Worm (Caenorhabditis elegans) whole organism, late embryonic: ENCODE results near the gene pptr-2.

ENCODE experiments used
- C38D4.7 ChIP-seq: fragments of 200-800 bp; sonication (Bioruptor generic); optimal IDR thresholded peaks from 2 replicates; lab custom pipeline; 2018; ENCODE audit warnings: mild to moderate bottlenecking, missing genetic modification characterization, moderate library complexity, missing compliant biosample characterization
- F13H6.1 ChIP-seq: sonication (generic microtip); optimal IDR thresholded peaks from 2 replicates; lab custom pipeline; 2016; ENCODE audit warnings: missing genetic modification characterization, missing compliant biosample characterization
- K02D7.2 ChIP-seq: sonication (generic microtip); optimal IDR thresholded peaks from 2 replicates; lab custom pipeline; 2017; ENCODE audit warnings: mild to moderate bottlenecking, missing genetic modification characterization, missing compliant biosample characterization
- K09A11.1 ChIP-seq: sonication (generic microtip); optimal IDR thresholded peaks from 2 replicates; lab custom pipeline; 2017; ENCODE audit warnings: antibody characterized with exemption, mild to moderate bottlenecking, missing genetic modification characterization, missing compliant biosample characterization; ENCODE audit not compliant: insufficient read depth
- ahr-1 ChIP-seq: sonication (generic microtip); optimal IDR thresholded peaks from 2 replicates; lab custom pipeline; 2016; ENCODE audit warnings: missing genetic modification characterization, missing compliant biosample characterization
- ceh-14 ChIP-seq: sonication (generic microtip); optimal IDR thresholded peaks from 2 replicates; lab custom pipeline; 2016; ENCODE audit warnings: missing genotype, missing genetic modification characterization, missing compliant biosample characterization
- ceh-18 ChIP-seq: sonication (generic microtip); optimal IDR thresholded peaks from 2 replicates; lab custom pipeline; 2016; ENCODE audit warnings: missing genetic modification characterization, missing compliant biosample characterization
- ceh-19 ChIP-seq: fragments of 200-800 bp; sonication (Bioruptor generic); optimal IDR thresholded peaks from 2 replicates; lab custom pipeline; 2018; ENCODE audit warnings: mild to moderate bottlenecking, missing genetic modification characterization, missing compliant biosample characterization
- ceh-22 ChIP-seq: sonication (generic microtip); optimal IDR thresholded peaks from 2 replicates; lab custom pipeline; 2017; ENCODE audit warnings: missing biosample characterization, missing genetic modification characterization
- ceh-30 ChIP-seq: fragments of 150-350 bp; optimal IDR thresholded peaks from 2 replicates; lab custom pipeline; 2014; ENCODE audit warnings: missing biosample characterization, missing genetic modification characterization
- ceh-34 ChIP-seq: sonication (generic microtip); optimal IDR thresholded peaks from 2 replicates; lab custom pipeline; 2016; ENCODE audit warnings: mild to moderate bottlenecking, missing genetic modification characterization, missing compliant biosample characterization
- ceh-9 ChIP-seq: sonication (generic microtip); optimal IDR thresholded peaks from 2 replicates; lab custom pipeline; 2016; ENCODE audit warnings: mild to moderate bottlenecking, missing genetic modification characterization, inconsistent platforms, missing compliant biosample characterization
- che-1 ChIP-seq: sonication (generic microtip); optimal IDR thresholded peaks from 2 replicates; lab custom pipeline; 2016; ENCODE audit warnings: mild to moderate bottlenecking, missing genetic modification characterization, missing compliant biosample characterization
- dve-1 ChIP-seq: sonication (generic microtip); optimal IDR thresholded peaks from 2 replicates; lab custom pipeline; 2017; ENCODE audit warnings: antibody characterized with exemption, mild to moderate bottlenecking, missing genetic modification characterization, missing compliant biosample characterization
- elt-2 ChIP-seq: sonication (generic microtip); optimal IDR thresholded peaks from 2 replicates; lab custom pipeline; 2016; ENCODE audit warnings: missing genetic modification reagents, missing genetic modification characterization, missing compliant biosample characterization
- elt-4 ChIP-seq: sonication (generic microtip); optimal IDR thresholded peaks from 2 replicates; lab custom pipeline; 2016; ENCODE audit warnings: missing genetic modification characterization, missing compliant biosample characterization
- ets-4 ChIP-seq: sonication (generic microtip); optimal IDR thresholded peaks from 2 replicates; lab custom pipeline; 2016; ENCODE audit warnings: missing genetic modification characterization, missing compliant biosample characterization
- fax-1 ChIP-seq: sonication (generic microtip); optimal IDR thresholded peaks from 2 replicates; lab custom pipeline; 2016; ENCODE audit warnings: missing genotype, missing genetic modification characterization, missing compliant biosample characterization
- fkh-10 ChIP-seq: fragments of 150-350 bp; optimal IDR thresholded peaks from 2 replicates; lab custom pipeline; 2014; ENCODE audit warnings: missing biosample characterization, missing genetic modification reagents, missing genetic modification characterization
- gmeb-2 ChIP-seq: sonication (generic microtip); optimal IDR thresholded peaks from 2 replicates; lab custom pipeline; 2016; ENCODE audit warnings: missing genetic modification characterization, inconsistent platforms, missing compliant biosample characterization
- hlh-13 ChIP-seq: fragments of 200-800 bp; sonication (Bioruptor generic); optimal IDR thresholded peaks from 2 replicates; lab custom pipeline; 2018; ENCODE audit warnings: mild to moderate bottlenecking, missing genetic modification characterization, missing compliant biosample characterization
- hlh-15 ChIP-seq: sonication (generic microtip); optimal IDR thresholded peaks from 2 replicates; lab custom pipeline; 2016; ENCODE audit warnings: missing genetic modification characterization, missing compliant biosample characterization
- hlh-8 ChIP-seq: sonication (generic microtip); optimal IDR thresholded peaks from 2 replicates; lab custom pipeline; 2016; ENCODE audit warnings: missing genotype, missing genetic modification characterization, missing compliant biosample characterization
- lin-11 ChIP-seq: fragments of 200-800 bp; sonication (Bioruptor generic); optimal IDR thresholded peaks from 2 replicates; lab custom pipeline; 2018; ENCODE audit warnings: mild to moderate bottlenecking, missing genetic modification characterization, missing compliant biosample characterization
- madf-2 ChIP-seq: sonication (generic microtip); optimal IDR thresholded peaks from 2 replicates; lab custom pipeline; 2017; ENCODE audit warnings: missing genetic modification characterization, missing compliant biosample characterization
- npax-4 ChIP-seq: sonication (generic microtip); optimal IDR thresholded peaks from 2 replicates; lab custom pipeline; 2016; ENCODE audit warnings: missing genetic modification characterization, missing compliant biosample characterization
- odd-2 ChIP-seq: sonication (generic microtip); optimal IDR thresholded peaks from 2 replicates; lab custom pipeline; 2017; ENCODE audit warnings: antibody characterized with exemption, mild to moderate bottlenecking, missing genetic modification characterization, missing compliant biosample characterization
- pat-9 ChIP-seq: fragments of 200-800 bp; sonication (Bioruptor generic); optimal IDR thresholded peaks from 2 replicates; lab custom pipeline; 2018; ENCODE audit warnings: mild to moderate bottlenecking, missing genetic modification characterization, moderate library complexity, missing compliant biosample characterization
- pax-1 ChIP-seq: fragments of 150-350 bp; optimal IDR thresholded peaks from 2 replicates; lab custom pipeline; 2014; ENCODE audit warnings: missing biosample characterization, missing genetic modification characterization
- pha-4 ChIP-seq: fragments of 150-350 bp; optimal IDR thresholded peaks from 2 replicates; lab custom pipeline; 2018; ENCODE audit warnings: missing biosample characterization, missing genetic modification reagents, missing genetic modification characterization
- pros-1 ChIP-seq: fragments of 150-350 bp; optimal IDR thresholded peaks from 2 replicates; lab custom pipeline; 2014; ENCODE audit warnings: missing biosample characterization, missing genetic modification reagents, missing genetic modification characterization
- sox-4 ChIP-seq: sonication (generic microtip); optimal IDR thresholded peaks from 2 replicates; lab custom pipeline; 2017; ENCODE audit warnings: mild to moderate bottlenecking, missing genetic modification characterization, inconsistent platforms, missing compliant biosample characterization
- syd-9 ChIP-seq: sonication (generic microtip); optimal IDR thresholded peaks from 2 replicates; lab custom pipeline; 2016; ENCODE audit warnings: mild to moderate bottlenecking, missing genetic modification characterization, moderate library complexity, missing compliant biosample characterization
- tbx-2 ChIP-seq: sonication (generic microtip); optimal IDR thresholded peaks from 2 replicates; lab custom pipeline; 2016; ENCODE audit warnings: missing genetic modification characterization, missing compliant biosample characterization
- ttx-3 ChIP-seq: sonication (generic microtip); optimal IDR thresholded peaks from 2 replicates; lab custom pipeline; 2016; ENCODE audit warnings: missing genetic modification reagents, missing genetic modification characterization, missing compliant biosample characterization
- unc-42 ChIP-seq: sonication (generic microtip); optimal IDR thresholded peaks from 2 replicates; lab custom pipeline; 2016; ENCODE audit warnings: missing genotype, missing genetic modification characterization, missing compliant biosample characterization
- unc-55 ChIP-seq: sonication (generic microtip); optimal IDR thresholded peaks from 2 replicates; lab custom pipeline; 2017; ENCODE audit warnings: missing biosample characterization, missing genetic modification reagents, missing genetic modification characterization
- unc-86 ChIP-seq: sonication (generic microtip); optimal IDR thresholded peaks from 2 replicates; lab custom pipeline; 2016; ENCODE audit warnings: missing genetic modification characterization, missing compliant biosample characterization
- zip-5 ChIP-seq: sonication (generic microtip); optimal IDR thresholded peaks from 2 replicates; lab custom pipeline; 2016; ENCODE audit warnings: missing genetic modification characterization, missing compliant biosample characterization
- ztf-16 ChIP-seq: sonication (generic microtip); optimal IDR thresholded peaks from 2 replicates; lab custom pipeline; 2017; ENCODE audit warnings: missing genetic modification characterization, missing compliant biosample characterization

The pptr-2 gene

ce11 chrV:11043767-11044166 lies 9.0 kb upstream of the pptr-2 start, which contains the start of gene C45B11.6:
TSS of gene C45B11.6 (plus strand) at chrV:11044067.
- no peak for TF ChIP-seq pha-4 (tag; lab: Kevin White, UChicago)
- TF ChIP-seq tbx-2 (tag; lab: Kevin White, UChicago) = no peak
- TF ChIP-seq che-1 (tag; lab: Kevin White, UChicago) = no peak
- no peak for TF ChIP-seq unc-55 (GFP tag; lab: Kevin White, UChicago)
- TF ChIP-seq ceh-9 (tag; lab: Kevin White, UChicago) = no peak
- TF ChIP-seq lin-11 (tag; lab: Kevin White, UChicago) = no peak
- TF ChIP-seq dve-1 (tag; lab: Kevin White, UChicago) = no peak
- TF ChIP-seq ahr-1 = no peak
- no peak for TF ChIP-seq ceh-34 (tag; lab: Kevin White, UChicago)
- no peak for TF ChIP-seq ttx-3 (tag; lab: Kevin White, UChicago)
- TF ChIP-seq elt-4 (tag; lab: Kevin White, UChicago) = no peak
- TF ChIP-seq, all 69 proteins: peak for 0

DNA sequence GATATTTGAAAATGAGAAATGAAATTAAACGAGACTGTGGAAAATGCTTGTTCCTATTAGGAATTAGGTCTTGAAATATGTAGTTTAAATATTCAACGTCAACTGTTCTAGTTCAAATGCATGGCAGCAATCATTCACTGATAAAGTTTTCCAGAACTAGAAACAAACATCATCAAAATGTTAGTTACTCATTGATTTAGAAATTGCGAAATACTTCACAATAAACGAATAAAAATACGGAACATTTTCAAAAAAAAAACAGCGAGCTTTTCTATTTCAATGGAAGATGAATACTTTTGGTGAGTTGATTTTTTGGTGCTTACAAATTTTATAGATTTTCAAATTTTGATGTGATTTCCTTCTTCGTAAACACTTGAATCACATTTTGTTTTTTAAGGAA lies 7.8 kb upstream of the pptr-2 start, which contains the start of gene C45B11.2:
TSS of gene C45B11.2 (plus strand) at position 173 of the 400 bp plus-strand sequence.
- TF ChIP-seq sox-4 (no peak), ceh-22 (tag; lab: Kevin White, UChicago) (no peak)

DNA sequence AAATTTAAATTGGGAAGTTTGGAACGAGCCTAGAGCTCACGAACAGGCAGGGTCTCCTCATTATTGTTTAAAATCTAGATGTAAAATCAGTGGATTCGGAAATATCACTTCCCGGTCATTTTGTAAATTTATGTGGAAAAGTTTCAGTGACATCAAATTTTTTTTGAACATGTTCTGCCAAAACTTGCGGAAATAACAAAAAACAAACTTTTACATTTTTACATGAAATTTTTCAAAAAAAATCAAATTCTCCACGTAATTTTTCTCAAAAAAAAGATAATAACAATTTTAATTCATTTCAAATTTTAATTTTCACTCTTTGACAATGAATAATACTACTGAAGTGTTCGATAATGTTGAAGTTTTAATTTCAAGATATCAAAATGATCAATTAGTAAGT lies 6.8 kb upstream of the pptr-2 start, which contains the start of gene C45B11.5:
TSS of gene C45B11.5 (plus strand) at position 301 of the 400 bp plus-strand sequence.
- TF ChIP-seq unc-55 (GFP tag; lab: Kevin White, UChicago) (no peak), unc-86 (no peak), fax-1 (tag; lab: Kevin White, UChicago) (no peak), F13H6.1 (tag; lab: Kevin White, UChicago) (no peak), ceh-30 (tag; lab: Kevin White, UChicago) (no peak), ceh-14 (tag; lab: Kevin White, UChicago) (no peak), npax-4 (no peak), ceh-18 (tag; lab: Kevin White, UChicago) (no peak), odd-2 (tag; lab: Kevin White, UChicago) (no peak), K02D7.2 (no peak), pros-1 (tag; lab: Kevin White, UChicago) (no peak), ets-4 (no peak), ztf-16 (tag; lab: Kevin White, UChicago) (no peak), ceh-19 (GFP tag; lab: Kevin White, UChicago) (no peak), ceh-9 (tag; lab: Kevin White, UChicago) (no peak), gmeb-2 (tag; lab: Kevin White, UChicago) (no peak), elt-2 (tag; lab: Kevin White, UChicago) (no peak), madf-2 (tag; lab: Kevin White, UChicago) (no peak), fkh-10 (GFP tag; lab: Kevin White, UChicago) (no peak), pat-9 (tag; lab: Kevin White, UChicago) (no peak)

DNA sequence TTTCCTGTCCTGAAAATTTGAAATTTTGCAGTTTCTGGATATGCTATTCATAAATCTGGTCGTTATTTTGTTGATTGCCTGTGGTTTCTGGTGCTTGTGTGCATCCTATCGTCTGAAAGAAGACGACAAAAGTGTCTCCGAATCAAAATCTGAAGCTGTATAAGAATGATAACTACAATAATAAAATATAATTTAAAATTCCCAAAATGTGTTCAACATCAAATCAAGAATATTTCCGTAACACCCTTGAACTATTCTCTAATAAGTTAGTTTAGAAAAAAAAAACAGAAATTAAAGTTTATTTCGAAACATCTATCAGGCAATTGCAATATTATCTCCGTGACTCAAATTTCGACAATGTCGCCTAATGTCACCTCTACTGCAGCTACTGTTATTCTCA lies 5.7 kb upstream of the pptr-2 start, which contains the start of gene C45B11.8:
TSS of gene C45B11.8 (plus strand) at position 301 of the 400 bp plus-strand sequence.
- TF ChIP-seq pax-1 (tag; lab: Kevin White, UChicago) = no peak
- no peak for TF ChIP-seq unc-42 (tag; lab: Kevin White, UChicago)
- no peak for TF ChIP-seq hlh-15 (tag; lab: Kevin White, UChicago)
- TF ChIP-seq ceh-34 (tag; lab: Kevin White, UChicago) = no peak
- no peak for TF ChIP-seq hlh-8
- no peak for TF ChIP-seq tbx-2 (tag; lab: Kevin White, UChicago)
- TF ChIP-seq zip-5 (tag; lab: Kevin White, UChicago) = no peak
- TF ChIP-seq K09A11.1 (tag; lab: Kevin White, UChicago) = no peak
- TF ChIP-seq C38D4.7 (GFP tag; lab: Kevin White, UChicago) = no peak
- no peak for TF ChIP-seq hlh-13 (GFP tag; lab: Kevin White, UChicago)
- TF ChIP-seq syd-9 = no peak
- TF ChIP-seq ceh-9 (tag; lab: Kevin White, UChicago) = no peak
- no peak for TF ChIP-seq pros-1 (tag; lab: Kevin White, UChicago)
